Worm (Caenorhabditis elegans) whole organism, young adult: Measurements from ENCODE around the gene mrps-18B.

Experiments used
- F55B11.4 ChIP-seq: sonication (generic microtip); optimal IDR thresholded peaks from 2 replicates; lab custom pipeline; 2016; ENCODE audit warnings: missing compliant biosample characterization, missing genetic modification characterization, borderline replicate concordance; ENCODE audit not compliant: insufficient read depth
- ekl-4 ChIP-seq: fragments of 200-800 bp; sonication (Bioruptor generic); IDR thresholded peaks from 2 replicates; pipeline ENCODE4 v1.3.6; 2022; ENCODE audit warnings: missing genetic modification reagents, missing genetic modification characterization, missing compliant biosample characterization
- lag-1 ChIP-seq: fragments of 200-800 bp; sonication (Bioruptor generic); IDR thresholded peaks from 2 replicates; pipeline ENCODE4 v1.3.6; 2022; ENCODE audit warnings: missing genetic modification reagents, missing genetic modification characterization, missing compliant biosample characterization
- pha-4 ChIP-seq: fragments of 150-350 bp; sonication (generic microtip); optimal IDR thresholded peaks from 2 replicates; lab custom pipeline; 2014; ENCODE audit warnings: missing biosample characterization, missing genetic modification reagents, missing genetic modification characterization
- somi-1 ChIP-seq: fragments of 200-800 bp; sonication (Bioruptor generic); optimal IDR thresholded peaks from 2 replicates; lab custom pipeline; 2018; ENCODE audit warnings: mild to moderate bottlenecking, missing genetic modification characterization, missing compliant biosample characterization

ce11 chrII:8506759-8507158, 18.7 kb upstream of the mrps-18B start:
- TF ChIP-seq F55B11.4 (tag; lab: Kevin White, UChicago) = no peak
- TF ChIP-seq somi-1 = no peak
- TF ChIP-seq pha-4 (tag; lab: Kevin White, UChicago) = no peak
- no peak for TF ChIP-seq ekl-4 (GFP tag; lab: Robert Waterston, UW)
- TF ChIP-seq lag-1 (GFP tag; lab: Robert Waterston, UW) = no peak
